Worm (Caenorhabditis elegans) whole organism, L4/young adult: ENCODE results near the gene C31E10.11.

Experiments used
- dao-5 ChIP-seq: sonication (generic microtip); optimal IDR thresholded peaks from 2 replicates; lab custom pipeline; 2016; ENCODE audit warnings: missing genotype, missing genetic modification characterization, moderate library complexity, missing compliant biosample characterization
- him-1 ChIP-seq: sonication (generic microtip); optimal IDR thresholded peaks from 2 replicates; lab custom pipeline; 2016; ENCODE audit warnings: missing genotype, missing genetic modification reagents, missing genetic modification characterization, missing compliant biosample characterization

- TF ChIP-seq him-1 (no peak), dao-5 (no peak)
These were observed 24.8 kb upstream of the C31E10.11 start, which contains the start of gene C04C11.25 for ce11 chrX:14015366-14015765.
